Fruit fly (Drosophila melanogaster) whole organism, embryonic: ENCODE measurements around the gene CG6231.
A peak's percentile ranks its signal among the peaks of the same experiment; 100 is the strongest.

ENCODE experiments used
- CG10321 ChIP-seq: fragments of 200-800 bp; sonication (Bioruptor generic); IDR thresholded peaks from 2 replicates; pipeline ENCODE4 v1.3.6; 2022; ENCODE audit warnings: missing biosample characterization, missing genetic modification characterization
- CG10543 ChIP-seq: fragments of 200-800 bp; sonication (Bioruptor generic); optimal IDR thresholded peaks from 3 replicates; lab custom pipeline; 2017; ENCODE audit warnings: missing biosample characterization, mild to moderate bottlenecking, missing genetic modification characterization, moderate library complexity
- CG10565 ChIP-seq: fragments of 200-800 bp; sonication (Bioruptor generic); optimal IDR thresholded peaks from 3 replicates; lab custom pipeline; 2016; ENCODE audit warnings: missing biosample characterization, mild to moderate bottlenecking, missing genetic modification characterization
- CG11504 ChIP-seq: fragments of 200-800 bp; sonication (Bioruptor generic); optimal IDR thresholded peaks from 3 replicates; lab custom pipeline; 2019; ENCODE audit warnings: missing biosample characterization, mild to moderate bottlenecking, missing genetic modification characterization, moderate library complexity
- CG12236 ChIP-seq: fragments of 200-800 bp; sonication (Bioruptor generic); optimal IDR thresholded peaks from 2 replicates; lab custom pipeline; 2016; ENCODE audit warnings: missing biosample characterization, missing genetic modification characterization
- CG12659 ChIP-seq: fragments of 200-800 bp; sonication (Bioruptor generic); optimal IDR thresholded peaks from 3 replicates; lab custom pipeline; 2017; ENCODE audit warnings: mild to moderate bottlenecking, missing biosample characterization, missing genetic modification reagents, missing genetic modification characterization
- CG12769 ChIP-seq: fragments of 200-800 bp; sonication (Bioruptor generic); optimal IDR thresholded peaks from 2 replicates; lab custom pipeline; 2019; ENCODE audit warnings: missing biosample characterization, mild to moderate bottlenecking, missing genetic modification characterization, moderate library complexity
- CG14860 ChIP-seq: fragments of 200-800 bp; sonication (Bioruptor generic); IDR thresholded peaks from 3 replicates; pipeline ENCODE4 v1.3.6; 2022; ENCODE audit warnings: missing biosample characterization, missing genetic modification characterization; ENCODE audit not compliant: partially characterized antibody
- CG15479 ChIP-seq: fragments of 200-800 bp; sonication (Bioruptor generic); optimal IDR thresholded peaks from 3 replicates; lab custom pipeline; 2019; ENCODE audit warnings: missing biosample characterization, mild to moderate bottlenecking, missing genetic modification characterization, moderate library complexity
- CG1602 ChIP-seq: fragments of 200-800 bp; sonication (Bioruptor generic); optimal IDR thresholded peaks from 3 replicates; lab custom pipeline; 2016; ENCODE audit warnings: missing biosample characterization, missing genetic modification characterization
- CG16779 ChIP-seq: fragments of 200-800 bp; sonication (Bioruptor generic); IDR thresholded peaks from 2 replicates; pipeline ENCODE4 v1.3.6; 2022; ENCODE audit warnings: missing biosample characterization, missing genetic modification characterization
- CG18262 ChIP-seq: fragments of 200-800 bp; optimal IDR thresholded peaks from 3 replicates; lab custom pipeline; 2019; ENCODE audit warnings: missing biosample characterization, mild to moderate bottlenecking, missing genetic modification characterization, moderate library complexity
- CG2116 ChIP-seq: fragments of 200-800 bp; sonication (Bioruptor generic); optimal IDR thresholded peaks from 3 replicates; lab custom pipeline; 2018; ENCODE audit warnings: missing biosample characterization, mild to moderate bottlenecking, missing genetic modification characterization
- CG31441 ChIP-seq: fragments of 200-800 bp; sonication (Bioruptor generic); IDR thresholded peaks from 2 replicates; pipeline ENCODE4 v1.3.6; 2022; ENCODE audit warnings: missing biosample characterization, missing genetic modification characterization
- CG4360 ChIP-seq: fragments of 200-800 bp; sonication (Bioruptor generic); IDR thresholded peaks from 2 replicates; pipeline ENCODE4 v1.3.6; 2022; ENCODE audit warnings: missing biosample characterization, missing genetic modification characterization
- CG5245 ChIP-seq: fragments of 200-800 bp; sonication (Bioruptor generic); optimal IDR thresholded peaks from 3 replicates; lab custom pipeline; 2016; ENCODE audit warnings: missing biosample characterization, missing genetic modification characterization
- CG6175 ChIP-seq: fragments of 200-800 bp; sonication (Bioruptor generic); IDR thresholded peaks from 3 replicates; pipeline ENCODE4 v1.3.6; 2022; ENCODE audit warnings: missing biosample characterization, missing genetic modification characterization
- CG6683 ChIP-seq: fragments of 200-800 bp; sonication (Bioruptor generic); optimal IDR thresholded peaks from 2 replicates; lab custom pipeline; 2017; ENCODE audit warnings: missing biosample characterization, mild to moderate bottlenecking, missing genetic modification characterization, missing genetic modification reagents
- CG6813 ChIP-seq: fragments of 200-800 bp; sonication (Bioruptor generic); optimal IDR thresholded peaks from 2 replicates; lab custom pipeline; 2017; ENCODE audit warnings: missing biosample characterization, missing genetic modification characterization, mild to moderate bottlenecking, moderate library complexity, missing genetic modification reagents
- CG7357 ChIP-seq: fragments of 200-800 bp; sonication (Bioruptor generic); IDR thresholded peaks from 3 replicates; pipeline ENCODE4 v1.3.6; 2022; ENCODE audit warnings: missing biosample characterization, missing genetic modification characterization
- CG7556 ChIP-seq: fragments of 200-800 bp; sonication (Bioruptor generic); optimal IDR thresholded peaks from 2 replicates; lab custom pipeline; 2017; ENCODE audit warnings: missing biosample characterization, mild to moderate bottlenecking, missing genetic modification characterization
- CG7786 ChIP-seq: fragments of 200-800 bp; sonication (Bioruptor generic); optimal IDR thresholded peaks from 2 replicates; lab custom pipeline; 2016; ENCODE audit warnings: missing biosample characterization, missing genetic modification characterization
- CG8281 ChIP-seq: fragments of 200-800 bp; sonication (Bioruptor generic); optimal IDR thresholded peaks from 2 replicates; lab custom pipeline; 2018; ENCODE audit warnings: missing biosample characterization, mild to moderate bottlenecking, missing genetic modification characterization, moderate library complexity
- CG8924 ChIP-seq: fragments of 200-800 bp; optimal IDR thresholded peaks from 3 replicates; lab custom pipeline; 2019; ENCODE audit warnings: missing biosample characterization, mild to moderate bottlenecking, missing genetic modification characterization, moderate library complexity
- CkIIα-i1 ChIP-seq: fragments of 200-800 bp; sonication (Bioruptor generic); IDR thresholded peaks from 2 replicates; pipeline ENCODE4 v1.3.6; 2022; ENCODE audit warnings: missing biosample characterization, missing genetic modification characterization
- CoRest ChIP-seq: fragments of 200-800 bp; sonication (Bioruptor generic); optimal IDR thresholded peaks from 3 replicates; lab custom pipeline; 2018; ENCODE audit warnings: missing biosample characterization, mild to moderate bottlenecking, missing genetic modification characterization, moderate library complexity
- Deaf1 ChIP-seq: fragments of 200-800 bp; optimal IDR thresholded peaks from 3 replicates; lab custom pipeline; 2019; ENCODE audit warnings: missing biosample characterization, mild to moderate bottlenecking, missing genetic modification characterization, moderate library complexity
- Dref ChIP-seq: fragments of 200-800 bp; sonication (Bioruptor generic); IDR thresholded peaks from 2 replicates; pipeline ENCODE4 v1.3.6; 2022; ENCODE audit warnings: missing biosample characterization, missing genetic modification characterization
- Drgx ChIP-seq: fragments of 200-800 bp; sonication (Bioruptor generic); IDR thresholded peaks from 2 replicates; pipeline ENCODE4 v1.3.6; 2022; ENCODE audit warnings: missing biosample characterization, missing genetic modification characterization
- HHEX ChIP-seq: fragments of 200-800 bp; sonication (Bioruptor generic); optimal IDR thresholded peaks from 3 replicates; lab custom pipeline; 2017; ENCODE audit warnings: missing biosample characterization, mild to moderate bottlenecking, missing genetic modification characterization, missing genetic modification reagents
- Hand ChIP-seq: fragments of 200-800 bp; sonication (Bioruptor generic); optimal IDR thresholded peaks from 2 replicates; lab custom pipeline; 2017; ENCODE audit warnings: mild to moderate bottlenecking, missing biosample characterization, missing genetic modification reagents, missing genetic modification characterization
- Med ChIP-seq: fragments of 200-800 bp; sonication (Bioruptor generic); peaks from one replicate; lab custom pipeline; 2016; ENCODE audit warnings: missing biosample characterization, missing genetic modification characterization, mild to moderate bottlenecking, inconsistent platforms, moderate library complexity
- Sox100B ChIP-seq: fragments of 200-800 bp; sonication (Bioruptor generic); optimal IDR thresholded peaks from 3 replicates; lab custom pipeline; 2018; ENCODE audit warnings: missing biosample characterization, mild to moderate bottlenecking, missing genetic modification characterization
- Vsx1 ChIP-seq: fragments of 200-800 bp; sonication (Bioruptor generic); optimal IDR thresholded peaks from 2 replicates; lab custom pipeline; 2017; ENCODE audit warnings: missing biosample characterization, mild to moderate bottlenecking, missing genetic modification characterization, missing genetic modification reagents
- Xbp1 ChIP-seq: fragments of 200-800 bp; sonication (Bioruptor generic); optimal IDR thresholded peaks from 3 replicates; lab custom pipeline; 2016; ENCODE audit warnings: missing biosample characterization, mild to moderate bottlenecking, missing genetic modification characterization
- bsh ChIP-seq, 2 experiments: fragments of 200-800 bp; sonication (Bioruptor generic); optimal IDR thresholded peaks; 2 replicates each; lab custom pipeline; 2017 to 2018; ENCODE audit warnings: mild to moderate bottlenecking in 2 of 2, missing biosample characterization in 2 of 2, missing genetic modification characterization in 2 of 2, moderate library complexity in 1 of 2
- esg ChIP-seq: fragments of 200-800 bp; sonication (Bioruptor generic); conservative IDR thresholded peaks from 2 replicates; pipeline ENCODE4 v1.3.6; 2022; ENCODE audit warnings: missing biosample characterization, missing genetic modification characterization
- eyg ChIP-seq: fragments of 200-800 bp; sonication (Bioruptor generic); optimal IDR thresholded peaks from 3 replicates; lab custom pipeline; 2016; ENCODE audit warnings: missing biosample characterization, missing genetic modification characterization
- hkb ChIP-seq, 2 experiments: fragments of 200-800 bp in 1 of 2; fragments of >200 bp in 1 of 2; sonication (Bioruptor generic) in 1 of 2; IDR thresholded peaks in 1 of 2; optimal IDR thresholded peaks in 1 of 2; 2 replicates each; pipeline versions ENCODE4 v1.3.6 to Lab custom; 2017 to 2022; ENCODE audit warnings: missing biosample characterization in 1 of 2, missing genetic modification characterization in 1 of 2
- insv ChIP-seq, 2 experiments: fragments of 200-800 bp; sonication (Bioruptor generic); optimal IDR thresholded peaks; 3 replicates each; lab custom pipeline; 2016 to 2018; ENCODE audit warnings: missing biosample characterization in 2 of 2, missing genetic modification characterization in 2 of 2
- mam ChIP-seq: fragments of 200-800 bp; sonication (Bioruptor generic); optimal IDR thresholded peaks from 3 replicates; lab custom pipeline; 2016; ENCODE audit warnings: missing biosample characterization, missing genetic modification characterization
- mirr ChIP-seq: fragments of 200-800 bp; sonication (Bioruptor generic); optimal IDR thresholded peaks from 3 replicates; lab custom pipeline; 2018; ENCODE audit warnings: missing biosample characterization, mild to moderate bottlenecking, missing genetic modification characterization
- phol ChIP-seq: fragments of 200-800 bp; sonication (Bioruptor generic); optimal IDR thresholded peaks from 3 replicates; lab custom pipeline; 2018; ENCODE audit warnings: missing biosample characterization, mild to moderate bottlenecking, missing genetic modification characterization, moderate library complexity
- pros ChIP-seq: fragments of 200-800 bp; sonication (Bioruptor generic); optimal IDR thresholded peaks from 3 replicates; lab custom pipeline; 2019; ENCODE audit warnings: missing biosample characterization, mild to moderate bottlenecking, missing genetic modification characterization, moderate library complexity
- psq ChIP-seq: fragments of 200-800 bp; sonication (Bioruptor generic); optimal IDR thresholded peaks from 2 replicates; lab custom pipeline; 2017; ENCODE audit warnings: missing biosample characterization, missing genetic modification characterization
- pum ChIP-seq: fragments of 200-800 bp; sonication (Bioruptor generic); optimal IDR thresholded peaks from 2 replicates; lab custom pipeline; 2016; ENCODE audit warnings: missing biosample characterization, missing genetic modification characterization
- row ChIP-seq: fragments of 200-800 bp; sonication (Bioruptor generic); IDR thresholded peaks from 3 replicates; pipeline ENCODE4 v1.3.6; 2022; ENCODE audit warnings: missing biosample characterization, missing genetic modification characterization
- salm ChIP-seq: fragments of 200-800 bp; sonication (Bioruptor generic); optimal IDR thresholded peaks from 2 replicates; lab custom pipeline; 2018; ENCODE audit warnings: missing biosample characterization, mild to moderate bottlenecking, missing genetic modification characterization
- sens ChIP-seq: fragments of 200-800 bp; sonication (Bioruptor generic); peaks from one replicate; lab custom pipeline; 2016; ENCODE audit warnings: missing biosample characterization, missing genetic modification characterization
- unpg ChIP-seq: fragments of 200-800 bp; sonication (Bioruptor generic); optimal IDR thresholded peaks from 3 replicates; lab custom pipeline; 2018; ENCODE audit warnings: missing biosample characterization, mild to moderate bottlenecking, missing genetic modification characterization, moderate library complexity
- zfh1 ChIP-seq: fragments of 200-800 bp; sonication (Bioruptor generic); IDR thresholded peaks from 3 replicates; pipeline ENCODE4 v1.3.6; 2022; ENCODE audit warnings: missing biosample characterization, missing genetic modification characterization

The CG6231 gene

dm6 chr3R:19583311-19583710 is 49.2 kb downstream of the CG6231 start (continued):
- no peak for TF ChIP-seq CG12659 (GFP tag; lab: Kevin White, UChicago)
- TF ChIP-seq CG5245 (GFP tag; lab: Kevin White, UChicago), result no peak
- TF ChIP-seq hkb (optimal IDR thresholded peaks at IDR 0.05; lab: Kevin White, UChicago), result no peak
- TF ChIP-seq hkb (GFP tag; IDR thresholded peaks at IDR 0.05; lab: Robert Waterston, UW), result no peak
- no peak for TF ChIP-seq CG7357 (GFP tag; lab: Robert Waterston, UW)
- TF ChIP-seq esg (GFP tag; lab: Robert Waterston, UW), result no peak
- TF ChIP-seq Med (GFP tag; lab: Kevin White, UChicago), result no peak
- 0 out of 2 replicates have a peak, but pooled peaks have one; percentile 10 for TF ChIP-seq Drgx (GFP tag; lab: Robert Waterston, UW)
- TF ChIP-seq CoRest, result no peak
- peak; percentile 6 for TF ChIP-seq phol (tag; lab: Kevin White, UChicago)
- TF ChIP-seq CG4360 (GFP tag; lab: Robert Waterston, UW), result no peak
- TF ChIP-seq CG2116 (GFP tag; lab: Kevin White, UChicago), result no peak
- peak; percentile 23 for TF ChIP-seq CG11504 (tag; lab: Kevin White, UChicago)
- TF ChIP-seq zfh1, result peak; percentile 56; the same call in 2 of the 3 replicates
- TF ChIP-seq Deaf1, result no peak
- TF ChIP-seq CG31441 (GFP tag; lab: Robert Waterston, UW), result peak; percentile 33; the same call in 1 of the 2 replicates
- TF ChIP-seq CG10543 (GFP tag; lab: Kevin White, UChicago), result no peak
- TF ChIP-seq row, result peak; percentile 48
- no peak for TF ChIP-seq salm (tag; lab: Kevin White, UChicago)
- TF ChIP-seq CG6175 (GFP tag; lab: Robert Waterston, UW), result no peak
- TF ChIP-seq CG12769 (tag; lab: Kevin White, UChicago), result no peak
- no peak for TF ChIP-seq CG8281 (tag; lab: Kevin White, UChicago)
- TF ChIP-seq CG14860, result peak; percentile 37; the same call in 1 of the 3 replicates
- TF ChIP-seq CG16779 (GFP tag; lab: Robert Waterston, UW), result no peak
- no peak for TF ChIP-seq CG7556 (GFP tag; lab: Kevin White, UChicago)
- no peak for TF ChIP-seq CG7786 (GFP tag; lab: Kevin White, UChicago)
- TF ChIP-seq Hand (GFP tag; lab: Kevin White, UChicago), result no peak
- TF ChIP-seq CG10565 (GFP tag; lab: Kevin White, UChicago), result no peak
- no peak for TF ChIP-seq insv (GFP tag; optimal IDR thresholded peaks at IDR 0.05; lab: Kevin White, UChicago)
- no peak for TF ChIP-seq pros (GFP tag; lab: Kevin White, UChicago)
- no peak for TF ChIP-seq CG15479 (GFP tag; lab: Kevin White, UChicago)
- no peak for TF ChIP-seq pum
- no peak for TF ChIP-seq mirr
- TF ChIP-seq CkIIα-i1 (GFP tag; lab: Robert Waterston, UW), result no peak
- no peak for TF ChIP-seq CG10321
- TF ChIP-seq psq, result no peak
- TF ChIP-seq sens (GFP tag; lab: Kevin White, UChicago), result peak; percentile 69
- peak; percentile 57 for TF ChIP-seq CG18262 (tag; lab: Kevin White, UChicago)
- no peak for TF ChIP-seq Xbp1 (GFP tag; lab: Kevin White, UChicago)
- TF ChIP-seq HHEX (GFP tag; lab: Kevin White, UChicago), result no peak
- TF ChIP-seq CG1602 (GFP tag; lab: Kevin White, UChicago), result no peak
- no peak for TF ChIP-seq mam (GFP tag; lab: Kevin White, UChicago)
- TF ChIP-seq CG6813 (GFP tag; lab: Kevin White, UChicago), result no peak
- TF ChIP-seq bsh (GFP tag; optimal IDR thresholded peaks at IDR 0.05; lab: Kevin White, UChicago), result no peak
- TF ChIP-seq Dref (GFP tag; lab: Robert Waterston, UW), result no peak
- no peak for TF ChIP-seq CG8924 (tag; lab: Kevin White, UChicago)
- TF ChIP-seq eyg (GFP tag; lab: Kevin White, UChicago), result no peak
- peak; percentile 3 for TF ChIP-seq unpg (GFP tag; lab: Kevin White, UChicago)
- TF ChIP-seq CG6683, result no peak
- no peak for TF ChIP-seq CG12236
- no peak for TF ChIP-seq Sox100B (GFP tag; lab: Kevin White, UChicago)
- no peak for TF ChIP-seq Vsx1 (GFP tag; lab: Kevin White, UChicago)
